Worm (Caenorhabditis elegans): Measurements from ENCODE around the gene F39B3.7.

DNA sequence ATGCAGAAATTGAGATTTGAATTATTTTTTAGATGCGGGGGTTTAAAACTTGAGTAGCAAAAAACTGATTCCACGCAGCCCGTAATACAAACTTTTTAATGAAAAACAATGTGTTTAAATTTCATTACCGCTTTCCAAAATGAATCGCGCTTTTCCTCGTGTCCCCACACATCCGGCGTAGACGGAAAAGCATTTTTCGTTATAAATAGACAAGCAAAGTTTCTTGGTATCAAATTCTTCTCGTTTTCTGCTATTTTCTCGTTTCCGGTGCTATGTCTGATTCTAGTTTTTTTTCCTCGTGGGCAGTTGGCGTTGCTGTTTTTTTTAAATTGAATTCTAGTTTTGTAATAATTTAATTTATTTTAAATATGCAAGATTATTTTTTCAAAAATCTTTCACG is 45.7 kb upstream of the F39B3.7 start:
- TF ChIP-seq scrt-1 (GFP tag; IDR thresholded peaks at IDR 0.05), result no peak
- TF ChIP-seq F13C5.2 (tag; optimal IDR thresholded peaks at IDR 0.05), result no peak
